Worm (Caenorhabditis elegans) whole organism, early embryonic: ENCODE measurements around the gene pqn-67.

Experiments
- B0310.2 ChIP-seq: sonication (generic microtip); optimal IDR thresholded peaks from 2 replicates; lab custom pipeline; 2016; ENCODE audit warnings: mild to moderate bottlenecking, missing genetic modification characterization, missing compliant biosample characterization
- F13C5.2 ChIP-seq: sonication (generic microtip); optimal IDR thresholded peaks from 2 replicates; lab custom pipeline; 2017; ENCODE audit warnings: mild to moderate bottlenecking, missing genetic modification characterization, inconsistent platforms, missing compliant biosample characterization
- aly-1 ChIP-seq: sonication (generic microtip); optimal IDR thresholded peaks from 2 replicates; lab custom pipeline; 2016; ENCODE audit warnings: missing genetic modification characterization, missing compliant biosample characterization
- ama-1 ChIP-seq: fragments of 150-350 bp; optimal IDR thresholded peaks from 2 replicates; lab custom pipeline; 2014
- ceh-13 ChIP-seq: fragments of 200-800 bp; sonication (Bioruptor generic); optimal IDR thresholded peaks from 2 replicates; lab custom pipeline; 2018; ENCODE audit warnings: mild to moderate bottlenecking, missing genetic modification characterization, missing compliant biosample characterization
- ceh-36 ChIP-seq: sonication (generic microtip); optimal IDR thresholded peaks from 2 replicates; lab custom pipeline; 2016; ENCODE audit warnings: missing genetic modification characterization, inconsistent platforms, missing compliant biosample characterization
- ets-7 ChIP-seq: sonication (generic microtip); optimal IDR thresholded peaks from 2 replicates; lab custom pipeline; 2016; ENCODE audit warnings: missing genotype, missing genetic modification characterization, missing compliant biosample characterization
- flt-1 ChIP-seq: fragments of 200-800 bp; sonication (Bioruptor generic); IDR thresholded peaks from 2 replicates; pipeline ENCODE4 v1.3.6; 2022; ENCODE audit warnings: missing genetic modification characterization, missing compliant biosample characterization
- hmbx-1 ChIP-seq: sonication (generic microtip); optimal IDR thresholded peaks from 2 replicates; lab custom pipeline; 2016; ENCODE audit warnings: mild to moderate bottlenecking, missing genetic modification characterization, missing compliant biosample characterization
- hmg-4 ChIP-seq: fragments of 200-800 bp; sonication (Bioruptor generic); optimal IDR thresholded peaks from 2 replicates; lab custom pipeline; 2018; ENCODE audit warnings: mild to moderate bottlenecking, missing genetic modification characterization, missing compliant biosample characterization
- hnd-1 ChIP-seq: sonication (generic microtip); optimal IDR thresholded peaks from 2 replicates; lab custom pipeline; 2016; ENCODE audit warnings: missing genetic modification characterization, missing compliant biosample characterization
- pes-1 ChIP-seq: fragments of 200-800 bp; sonication (Bioruptor generic); IDR thresholded peaks from 2 replicates; pipeline ENCODE4 v1.3.6; 2022; ENCODE audit warnings: missing genetic modification reagents, missing genetic modification characterization, missing compliant biosample characterization
- scrt-1 ChIP-seq: fragments of 200-800 bp; sonication (Bioruptor generic); IDR thresholded peaks from 2 replicates; pipeline ENCODE4 v1.3.6; 2022; ENCODE audit warnings: missing genetic modification characterization, missing compliant biosample characterization
- sea-1 ChIP-seq: fragments of 200-800 bp; sonication (Bioruptor generic); conservative IDR thresholded peaks from 2 replicates; pipeline ENCODE4 v1.3.6; 2022; ENCODE audit warnings: missing genetic modification characterization, missing compliant biosample characterization
- tbx-11 ChIP-seq: fragments of 200-800 bp; sonication (Bioruptor generic); IDR thresholded peaks from 2 replicates; pipeline ENCODE4 v1.3.6; 2022; ENCODE audit warnings: missing genetic modification characterization, missing compliant biosample characterization
- tbx-37 ChIP-seq: fragments of 200-800 bp; sonication (Bioruptor generic); conservative IDR thresholded peaks from 2 replicates; pipeline ENCODE4 v1.3.6; 2022; ENCODE audit warnings: missing genetic modification reagents, missing genetic modification characterization, missing compliant biosample characterization
- tra-4 ChIP-seq: sonication (generic microtip); optimal IDR thresholded peaks from 2 replicates; lab custom pipeline; 2017; ENCODE audit warnings: missing genetic modification characterization, missing compliant biosample characterization

Gene pqn-67

ce11 chrV:12924128-12924527, at the start of gene pqn-67:
pqn-67 (plus strand) TSS chrV:12924428.
- TF ChIP-seq ceh-36 (tag; lab: Kevin White, UChicago) (no peak), pes-1 (no peak), aly-1 (tag; lab: Kevin White, UChicago) (no peak), hmbx-1 (tag; lab: Kevin White, UChicago) (no peak), hmg-4 (no peak), flt-1 (GFP tag; lab: Robert Waterston, UW) (no peak), B0310.2 (tag; lab: Kevin White, UChicago) (no peak), F13C5.2 (no peak), hnd-1 (tag; lab: Kevin White, UChicago) (no peak), sea-1 (GFP tag; lab: Robert Waterston, UW) (no peak), ets-7 (tag; lab: Kevin White, UChicago) (no peak), tbx-37 (no peak), tbx-11 (GFP tag; lab: Robert Waterston, UW) (no peak), scrt-1 (GFP tag; lab: Robert Waterston, UW) (no peak), ama-1 (no peak), tra-4 (tag; lab: Kevin White, UChicago) (no peak), ceh-13 (GFP tag; lab: Kevin White, UChicago) (no peak)

ce11 chrV:12875850-12876249, 48.4 kb upstream of the pqn-67 start:
- TF ChIP-seq ets-7 (tag; lab: Kevin White, UChicago) (no peak), aly-1 (tag; lab: Kevin White, UChicago) (no peak), tbx-37 (no peak), tbx-11 (GFP tag; lab: Robert Waterston, UW) (no peak), B0310.2 (tag; lab: Kevin White, UChicago) (no peak), flt-1 (GFP tag; lab: Robert Waterston, UW) (no peak), pes-1 (no peak), hmg-4 (no peak), tra-4 (tag; lab: Kevin White, UChicago) (no peak), F13C5.2 (no peak), scrt-1 (GFP tag; lab: Robert Waterston, UW) (no peak)

ce11 chrV:12876708-12877107, 47.5 kb upstream of the pqn-67 start:
- TF ChIP-seq tbx-11 (GFP tag; lab: Robert Waterston, UW) = no peak
- TF ChIP-seq hnd-1 (tag; lab: Kevin White, UChicago) = no peak
- no peak for TF ChIP-seq hmbx-1 (tag; lab: Kevin White, UChicago)
- TF ChIP-seq scrt-1 (GFP tag; lab: Robert Waterston, UW) = no peak
- TF ChIP-seq sea-1 (GFP tag; lab: Robert Waterston, UW) = no peak
- TF ChIP-seq ceh-13 (GFP tag; lab: Kevin White, UChicago) = no peak
- TF ChIP-seq flt-1 (GFP tag; lab: Robert Waterston, UW) = no peak
- no peak for TF ChIP-seq ceh-36 (tag; lab: Kevin White, UChicago)
- no peak for TF ChIP-seq F13C5.2

- TF ChIP-seq ceh-13 (GFP tag; lab: Kevin White, UChicago) (no peak), pes-1 (no peak), ceh-36 (tag; lab: Kevin White, UChicago) (no peak), hmbx-1 (tag; lab: Kevin White, UChicago) (no peak), ets-7 (tag; lab: Kevin White, UChicago) (no peak), tbx-37 (no peak)
These were observed 46.6 kb upstream of the pqn-67 start for ce11 chrV:12877579-12877978.

ce11 chrV:12879349-12879748, 44.9 kb upstream of the pqn-67 start:
- TF ChIP-seq flt-1 (GFP tag; lab: Robert Waterston, UW) (no peak), B0310.2 (tag; lab: Kevin White, UChicago) (no peak), hmg-4 (no peak), ama-1 (no peak)

- TF ChIP-seq scrt-1 (GFP tag; lab: Robert Waterston, UW) (no peak), pes-1 (no peak), sea-1 (GFP tag; lab: Robert Waterston, UW) (no peak), hmbx-1 (tag; lab: Kevin White, UChicago) (no peak), flt-1 (GFP tag; lab: Robert Waterston, UW) (no peak), B0310.2 (tag; lab: Kevin White, UChicago) (no peak), tbx-37 (no peak), aly-1 (tag; lab: Kevin White, UChicago) (no peak), tbx-11 (GFP tag; lab: Robert Waterston, UW) (no peak), hmg-4 (no peak), ets-7 (tag; lab: Kevin White, UChicago) (no peak), ceh-36 (tag; lab: Kevin White, UChicago) (no peak), ceh-13 (GFP tag; lab: Kevin White, UChicago) (no peak), tra-4 (tag; lab: Kevin White, UChicago) (no peak), hnd-1 (tag; lab: Kevin White, UChicago) (no peak), ama-1 (no peak), F13C5.2 (no peak)
These were observed 42.8 kb upstream of the pqn-67 start for ce11 chrV:12881396-12881795.

- TF ChIP-seq ceh-36 (tag; lab: Kevin White, UChicago) (no peak), scrt-1 (GFP tag; lab: Robert Waterston, UW) (no peak), ceh-13 (GFP tag; lab: Kevin White, UChicago) (no peak), B0310.2 (tag; lab: Kevin White, UChicago) (no peak), sea-1 (GFP tag; lab: Robert Waterston, UW) (no peak), F13C5.2 (no peak), ama-1 (no peak), hmbx-1 (tag; lab: Kevin White, UChicago) (no peak), hnd-1 (tag; lab: Kevin White, UChicago) (no peak), flt-1 (GFP tag; lab: Robert Waterston, UW) (no peak), tra-4 (tag; lab: Kevin White, UChicago) (no peak), tbx-11 (GFP tag; lab: Robert Waterston, UW) (no peak), tbx-37 (no peak), pes-1 (no peak), hmg-4 (no peak), ets-7 (tag; lab: Kevin White, UChicago) (no peak), aly-1 (tag; lab: Kevin White, UChicago) (no peak)
These were observed 41.9 kb upstream of the pqn-67 start for ce11 chrV:12882370-12882769.
